Fruit fly (Drosophila melanogaster) whole organism, adult: ENCODE results near the gene CG4168.

ENCODE experiments used
- CG11617 ChIP-seq: fragments of 200-800 bp; sonication (Bioruptor generic); optimal IDR thresholded peaks from 2 replicates; lab custom pipeline; 2017; ENCODE audit warnings: mild to moderate bottlenecking, missing biosample characterization, missing genetic modification reagents, missing genetic modification characterization
- CG12768 ChIP-seq: fragments of 200-800 bp; sonication (Bioruptor generic); optimal IDR thresholded peaks from 2 replicates; lab custom pipeline; 2017; ENCODE audit warnings: missing biosample characterization, missing genetic modification characterization, mild to moderate bottlenecking, moderate library complexity, missing genetic modification reagents
- CG14711 ChIP-seq: fragments of 200-800 bp; sonication (Bioruptor generic); optimal IDR thresholded peaks from 2 replicates; lab custom pipeline; 2018; ENCODE audit warnings: missing biosample characterization, mild to moderate bottlenecking, missing genetic modification characterization, moderate library complexity
- CG1620 ChIP-seq: fragments of 200-800 bp; sonication (Bioruptor generic); optimal IDR thresholded peaks from 2 replicates; lab custom pipeline; 2016; ENCODE audit warnings: missing biosample characterization, missing genetic modification characterization
- CG33017 ChIP-seq: fragments of 200-800 bp; sonication (Bioruptor generic); optimal IDR thresholded peaks from 2 replicates; lab custom pipeline; 2018; ENCODE audit warnings: missing biosample characterization, mild to moderate bottlenecking, missing genetic modification characterization, moderate library complexity
- CG5204 ChIP-seq: fragments of 200-800 bp; sonication (Bioruptor generic); optimal IDR thresholded peaks from 2 replicates; lab custom pipeline; 2016; ENCODE audit warnings: missing biosample characterization, missing genetic modification characterization
- CG7045 ChIP-seq: fragments of 200-800 bp; sonication (Bioruptor generic); optimal IDR thresholded peaks from 2 replicates; lab custom pipeline; 2017; ENCODE audit warnings: missing biosample characterization, mild to moderate bottlenecking, missing genetic modification characterization
- CG7101 ChIP-seq: fragments of 200-800 bp; sonication (Bioruptor generic); optimal IDR thresholded peaks from 2 replicates; lab custom pipeline; 2018; ENCODE audit warnings: missing biosample characterization, mild to moderate bottlenecking, missing genetic modification characterization, moderate library complexity
- Clk ChIP-seq: fragments of 200-800 bp; sonication (Bioruptor generic); optimal IDR thresholded peaks from 2 replicates; lab custom pipeline; 2017; ENCODE audit warnings: missing biosample characterization, missing genetic modification characterization
- Crg-1 ChIP-seq: fragments of 200-800 bp; sonication (Bioruptor generic); optimal IDR thresholded peaks from 2 replicates; lab custom pipeline; 2016; ENCODE audit warnings: missing biosample characterization, missing genetic modification characterization
- Hr96 ChIP-seq: fragments of 200-800 bp; sonication (Bioruptor generic); optimal IDR thresholded peaks from 2 replicates; lab custom pipeline; 2016; ENCODE audit warnings: missing biosample characterization, missing genetic modification characterization
- Mnt ChIP-seq: fragments of 200-800 bp; sonication (Bioruptor generic); optimal IDR thresholded peaks from 2 replicates; lab custom pipeline; 2016; ENCODE audit warnings: missing biosample characterization, mild to moderate bottlenecking, missing genetic modification characterization
- bab1 ChIP-seq: fragments of 200-800 bp; sonication (Bioruptor generic); optimal IDR thresholded peaks from 3 replicates; lab custom pipeline; 2019; ENCODE audit warnings: missing biosample characterization, mild to moderate bottlenecking, missing genetic modification characterization, moderate library complexity
- cic ChIP-seq: fragments of 200-800 bp; sonication (Bioruptor generic); optimal IDR thresholded peaks from 2 replicates; lab custom pipeline; 2017; ENCODE audit warnings: missing biosample characterization, mild to moderate bottlenecking, missing genetic modification characterization, moderate library complexity
- cnc ChIP-seq, 2 experiments: fragments of >200 bp; optimal IDR thresholded peaks; 2 replicates each; lab custom pipeline; 2017
- kay ChIP-seq: fragments of 200-800 bp; sonication (Bioruptor generic); peaks from one replicate; lab custom pipeline; 2016; ENCODE audit warnings: missing biosample characterization, missing genetic modification characterization, borderline replicate concordance
- ovo ChIP-seq: fragments of 200-800 bp; sonication (Bioruptor generic); optimal IDR thresholded peaks from 2 replicates; lab custom pipeline; 2016; ENCODE audit warnings: missing biosample characterization, missing genetic modification characterization
- pad ChIP-seq: fragments of 200-800 bp; sonication (Bioruptor generic); optimal IDR thresholded peaks from 3 replicates; lab custom pipeline; 2017; ENCODE audit warnings: missing biosample characterization, missing genetic modification characterization, mild to moderate bottlenecking, moderate library complexity, missing genetic modification reagents
- tj ChIP-seq: fragments of 200-800 bp; sonication (Bioruptor generic); optimal IDR thresholded peaks from 3 replicates; lab custom pipeline; 2017; ENCODE audit warnings: missing biosample characterization, mild to moderate bottlenecking, missing genetic modification characterization, moderate library complexity
- toe ChIP-seq: fragments of 200-800 bp; sonication (Bioruptor generic); optimal IDR thresholded peaks from 2 replicates; lab custom pipeline; 2016; ENCODE audit warnings: missing biosample characterization, missing genetic modification characterization

CG4168 gene

DNA sequence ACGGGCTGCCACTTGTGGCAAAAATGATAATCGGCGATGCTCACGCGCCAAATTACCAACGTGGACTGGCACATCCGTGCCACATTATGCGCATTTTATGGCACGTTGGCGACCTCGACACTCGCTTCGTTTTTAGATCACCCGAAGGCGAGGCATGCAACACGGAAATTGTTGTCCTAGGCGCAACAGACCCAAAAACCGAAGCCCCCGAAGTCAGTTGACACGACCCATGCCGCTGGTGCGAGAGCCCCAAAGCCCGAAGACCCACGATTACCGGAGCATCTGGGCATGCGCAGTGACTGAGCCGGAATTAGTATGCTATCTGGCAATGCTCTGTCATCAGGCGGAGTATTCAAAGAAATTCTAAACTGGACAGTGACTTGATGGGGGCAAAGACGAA is at the start of gene CG4168:
Gene CG4168, minus strand, starts transcription at position 51 of the 400 bp plus-strand sequence.
- TF ChIP-seq cnc (optimal IDR thresholded peaks at IDR 0.05; lab: Kevin White, UChicago) (no peak), CG12768 (GFP tag; lab: Kevin White, UChicago) (no peak), cic (GFP tag; lab: Kevin White, UChicago) (no peak)

DNA sequence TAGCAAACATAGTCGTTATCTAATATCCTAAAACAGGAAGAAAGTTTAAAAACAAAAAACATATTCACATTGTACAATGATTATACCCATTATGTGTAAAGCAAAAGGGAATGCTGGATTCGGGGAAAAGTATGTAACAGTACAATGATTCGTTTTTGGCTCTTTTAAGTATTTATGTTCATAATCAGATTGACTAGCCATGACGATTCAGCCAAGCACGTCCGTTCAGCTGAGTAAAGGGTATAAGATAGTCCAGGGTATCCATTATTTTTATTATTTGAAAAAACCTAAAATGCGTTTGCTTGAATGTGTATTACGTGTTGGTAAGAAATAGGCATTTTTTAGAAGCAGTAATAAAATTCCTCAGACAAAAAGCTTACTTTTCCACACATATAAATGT is 49.4 kb upstream of the CG4168 start:
- TF ChIP-seq CG7101 (tag; lab: Kevin White, UChicago) (no peak), CG33017 (tag; lab: Kevin White, UChicago) (no peak), bab1 (GFP tag; lab: Kevin White, UChicago) (no peak), kay (GFP tag; lab: Kevin White, UChicago) (no peak), CG14711 (tag; lab: Kevin White, UChicago) (no peak), Mnt (GFP tag; lab: Kevin White, UChicago) (no peak), Hr96 (GFP tag; lab: Kevin White, UChicago) (no peak), pad (no peak), CG7045 (GFP tag; lab: Kevin White, UChicago) (no peak), CG12768 (GFP tag; lab: Kevin White, UChicago) (no peak), ovo (GFP tag; lab: Kevin White, UChicago) (no peak), CG11617 (GFP tag; lab: Kevin White, UChicago) (no peak), CG5204 (GFP tag; lab: Kevin White, UChicago) (no peak)

DNA sequence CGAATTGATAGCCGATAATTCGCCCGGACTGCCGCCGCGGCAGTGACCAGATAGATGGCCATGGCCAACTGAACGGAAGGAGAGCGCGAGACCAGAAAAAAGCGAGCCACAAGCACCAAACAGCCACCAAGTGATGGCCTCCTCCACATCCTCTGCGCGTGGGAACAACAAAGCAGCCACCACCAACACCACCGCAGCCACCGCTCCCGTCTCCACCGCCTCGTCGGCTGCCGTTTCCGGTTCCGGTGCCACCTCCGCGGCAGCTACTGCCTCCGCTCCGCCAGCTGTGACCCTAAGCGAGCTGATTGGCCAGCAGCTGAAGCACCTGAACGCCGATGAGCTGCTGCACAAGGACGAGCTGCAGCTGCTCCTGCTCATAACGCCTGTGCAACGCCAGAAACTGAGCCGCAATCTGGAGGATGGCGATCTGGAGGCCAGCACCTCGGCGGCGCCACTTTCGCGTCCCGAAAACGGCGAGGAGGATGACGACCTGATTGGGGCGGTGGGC is 48.8 kb upstream of the CG4168 start:
- TF ChIP-seq CG7045 (GFP tag; lab: Kevin White, UChicago) (no peak), CG1620 (GFP tag; lab: Kevin White, UChicago) (no peak), CG14711 (tag; lab: Kevin White, UChicago) (no peak), Crg-1 (no peak), CG5204 (GFP tag; lab: Kevin White, UChicago) (no peak), bab1 (GFP tag; lab: Kevin White, UChicago) (no peak), ovo (GFP tag; lab: Kevin White, UChicago) (no peak), Mnt (GFP tag; lab: Kevin White, UChicago) (no peak)

DNA sequence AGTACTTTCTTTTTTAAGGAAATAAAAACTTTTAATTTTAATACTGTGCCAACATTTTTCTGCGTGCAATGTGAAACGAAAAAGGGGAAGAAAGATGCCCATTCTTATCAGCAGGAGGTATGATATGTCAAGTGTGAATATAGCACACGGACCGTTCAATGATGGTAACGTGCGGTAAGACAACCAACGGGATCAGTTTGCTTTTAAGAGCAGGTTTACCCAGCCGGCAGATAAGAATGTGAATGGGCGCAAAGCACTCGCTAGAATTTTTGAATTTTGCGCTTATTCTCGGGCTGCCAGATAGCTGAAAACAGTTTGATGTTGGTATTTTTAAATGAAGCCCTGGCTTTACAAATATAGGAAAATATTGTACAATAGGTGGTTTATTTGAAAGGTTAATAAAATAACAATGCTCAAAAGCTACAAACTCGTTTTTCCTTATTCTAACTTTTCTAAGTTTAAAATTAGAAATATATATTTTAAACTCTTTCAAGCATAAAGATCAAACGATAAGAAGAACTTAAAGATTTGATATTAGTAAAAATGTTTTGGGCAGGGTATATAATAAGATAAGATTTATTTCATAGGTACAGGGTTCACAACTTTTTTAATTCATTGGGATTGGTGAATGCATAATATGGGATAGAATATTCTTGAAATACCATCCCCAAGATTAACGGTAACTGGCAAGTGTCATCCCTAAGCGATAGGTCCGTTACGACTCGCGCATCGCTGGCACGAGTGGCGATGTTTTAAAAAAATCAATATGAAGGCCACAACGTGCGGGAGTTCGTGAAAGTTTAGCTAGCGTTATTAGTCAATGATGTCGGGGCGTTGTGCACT is 48.1 kb upstream of the CG4168 start, which contains the start of gene dao:
Gene dao, plus strand, starts transcription at position 717 of the 843 bp plus-strand sequence.
- no peak for TF ChIP-seq CG12768 (GFP tag; lab: Kevin White, UChicago)
- peak; percentile 59 for TF ChIP-seq CG5204 (GFP tag; lab: Kevin White, UChicago)
- peak; percentile 19 for TF ChIP-seq toe
- peak; percentile 61 for TF ChIP-seq ovo (GFP tag; lab: Kevin White, UChicago)
- TF ChIP-seq CG11617 (GFP tag; lab: Kevin White, UChicago): no peak
- TF ChIP-seq pad: peak; percentile 73
- TF ChIP-seq CG7045 (GFP tag; lab: Kevin White, UChicago): peak; percentile 12
- no peak for TF ChIP-seq CG14711 (tag; lab: Kevin White, UChicago)

DNA sequence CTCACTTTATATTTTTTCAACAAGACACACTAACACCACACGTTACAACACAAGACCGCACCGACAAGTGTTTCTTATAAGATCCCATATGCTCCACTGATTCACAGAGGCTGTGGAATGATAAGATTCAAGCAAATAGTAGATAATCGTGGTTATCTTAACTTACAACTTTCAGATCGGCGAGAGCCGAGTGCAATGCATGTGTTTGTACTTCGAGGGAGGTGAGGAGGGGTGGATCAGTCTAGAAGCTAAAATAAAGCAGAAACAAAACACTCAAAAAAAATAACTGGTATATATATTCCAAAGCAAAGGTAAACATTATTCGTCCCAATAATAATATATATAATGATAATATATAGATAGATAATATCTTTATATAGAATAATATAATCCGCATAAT is 47.4 kb upstream of the CG4168 start, which contains the start of gene ZnT35C:
Gene ZnT35C, minus strand, starts transcription at position 101 of the 400 bp plus-strand sequence.
- TF ChIP-seq CG33017 (tag; lab: Kevin White, UChicago) (no peak), pad (no peak), Crg-1 (no peak), cnc (optimal IDR thresholded peaks at IDR 0.05; lab: Kevin White, UChicago) (no peak), Mnt (GFP tag; lab: Kevin White, UChicago) (no peak), CG14711 (tag; lab: Kevin White, UChicago) (no peak), CG5204 (GFP tag; lab: Kevin White, UChicago) (no peak), bab1 (GFP tag; lab: Kevin White, UChicago) (no peak)

DNA sequence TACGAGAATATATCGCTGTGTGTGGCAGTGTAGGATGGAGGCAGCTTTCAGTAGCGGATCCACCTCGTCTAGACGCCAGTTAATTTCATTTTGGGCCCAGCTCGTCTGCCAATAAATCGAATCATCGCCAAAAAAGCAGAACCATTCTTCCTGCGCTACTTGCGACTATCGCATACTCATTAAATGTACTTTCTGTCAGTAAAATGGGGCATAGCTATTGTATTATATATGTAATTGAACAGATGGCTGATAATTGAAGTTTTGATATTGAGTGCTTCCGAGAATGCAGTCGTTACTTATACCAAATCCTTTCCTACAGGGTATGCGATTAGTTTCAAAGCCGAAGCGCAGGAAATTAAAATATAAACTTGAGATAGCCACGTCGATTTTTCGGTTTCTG is 44.4 kb upstream of the CG4168 start:
- no peak for TF ChIP-seq pad
- TF ChIP-seq ovo (GFP tag; lab: Kevin White, UChicago): no peak
- TF ChIP-seq CG7045 (GFP tag; lab: Kevin White, UChicago): no peak
- TF ChIP-seq Mnt (GFP tag; lab: Kevin White, UChicago): no peak
- TF ChIP-seq toe: no peak
- TF ChIP-seq CG33017 (tag; lab: Kevin White, UChicago): no peak
- no peak for TF ChIP-seq CG11617 (GFP tag; lab: Kevin White, UChicago)

DNA sequence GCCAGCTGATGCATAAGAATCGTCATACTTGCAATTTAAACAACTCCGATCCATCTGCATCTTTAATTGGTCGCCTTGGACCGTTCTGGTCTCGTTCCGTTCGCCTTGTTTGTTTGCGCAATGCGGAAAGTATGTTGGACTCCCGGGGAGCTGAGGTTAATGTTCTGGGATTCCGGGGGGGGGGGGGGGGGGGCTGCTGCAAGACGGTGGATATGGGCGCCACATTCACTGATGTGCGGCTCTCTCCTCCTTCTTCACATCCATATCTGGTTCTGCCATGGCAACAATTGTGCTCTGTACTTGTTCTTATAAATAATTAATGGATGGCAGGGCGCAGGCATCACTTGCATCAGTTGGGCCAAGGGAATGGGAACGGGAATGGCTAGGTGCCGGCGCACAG is 43.2 kb upstream of the CG4168 start:
- TF ChIP-seq CG7045 (GFP tag; lab: Kevin White, UChicago): no peak
- TF ChIP-seq cic (GFP tag; lab: Kevin White, UChicago): no peak
- TF ChIP-seq CG33017 (tag; lab: Kevin White, UChicago): no peak
- TF ChIP-seq ovo (GFP tag; lab: Kevin White, UChicago): no peak
- TF ChIP-seq CG7101 (tag; lab: Kevin White, UChicago): no peak
- no peak for TF ChIP-seq Clk (GFP tag; lab: Kevin White, UChicago)
- no peak for TF ChIP-seq toe
- TF ChIP-seq pad: no peak
- TF ChIP-seq Mnt (GFP tag; lab: Kevin White, UChicago): no peak
- no peak for TF ChIP-seq CG11617 (GFP tag; lab: Kevin White, UChicago)
- TF ChIP-seq Hr96 (GFP tag; lab: Kevin White, UChicago): no peak
- no peak for TF ChIP-seq CG12768 (GFP tag; lab: Kevin White, UChicago)
- TF ChIP-seq kay (GFP tag; lab: Kevin White, UChicago): no peak
- TF ChIP-seq CG1620 (GFP tag; lab: Kevin White, UChicago): no peak
- no peak for TF ChIP-seq Crg-1
- no peak for TF ChIP-seq bab1 (GFP tag; lab: Kevin White, UChicago)
- no peak for TF ChIP-seq CG14711 (tag; lab: Kevin White, UChicago)
- TF ChIP-seq tj (GFP tag; lab: Kevin White, UChicago): no peak
